Fruit fly (Drosophila melanogaster) whole organism, embryonic: ENCODE data around the gene CG7465.

ENCODE experiments used
- Dll ChIP-seq: fragments of 200-800 bp; sonication (Bioruptor generic); IDR thresholded peaks from 4 replicates; pipeline ENCODE4 v1.3.6; 2022; ENCODE audit warnings: missing biosample characterization, missing genetic modification characterization; ENCODE audit not compliant: partially characterized antibody
- Ssrp ChIP-seq: fragments of 200-800 bp; sonication (Bioruptor generic); optimal IDR thresholded peaks from 2 replicates; lab custom pipeline; 2018; ENCODE audit warnings: missing biosample characterization, mild to moderate bottlenecking, missing genetic modification characterization, moderate library complexity

DNA sequence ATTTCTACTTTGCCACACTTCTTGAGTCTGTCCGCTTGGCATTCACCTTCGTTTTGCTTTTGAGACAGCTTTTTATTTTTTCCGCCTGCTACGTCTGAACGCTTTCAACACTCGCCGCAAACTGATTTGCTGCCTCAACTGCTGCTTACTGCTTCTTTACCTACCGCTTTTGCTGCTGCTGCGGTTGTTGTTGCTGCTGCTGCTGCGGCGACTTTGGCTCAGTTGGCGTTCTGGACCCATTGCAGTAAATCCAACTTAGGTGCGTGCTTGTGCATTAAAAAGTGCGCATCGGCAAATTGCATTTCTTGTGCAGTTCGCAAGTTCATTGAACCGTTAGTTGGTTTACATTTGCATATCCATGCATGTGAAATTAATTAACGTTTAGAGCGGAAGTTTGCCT, 28.2 kb downstream of the CG7465 start, which contains the start of gene NT1:
- TF ChIP-seq Dll: no peak
- TF ChIP-seq Ssrp (tag; lab: Kevin White, UChicago): no peak
